Fruit fly (Drosophila melanogaster) whole organism, embryonic: ENCODE results near the gene PNKP.

Source experiments
- Abd-B ChIP-seq: fragments of 200-800 bp; sonication (Bioruptor generic); optimal IDR thresholded peaks from 2 replicates; lab custom pipeline; 2018; ENCODE audit warnings: missing biosample characterization, mild to moderate bottlenecking, missing genetic modification characterization, moderate library complexity
- B-H2 ChIP-seq: fragments of 200-800 bp; sonication (Bioruptor generic); optimal IDR thresholded peaks from 2 replicates; lab custom pipeline; 2018; ENCODE audit warnings: missing biosample characterization, mild to moderate bottlenecking, missing genetic modification characterization
- CG10147 ChIP-seq: fragments of 200-800 bp; sonication (Bioruptor generic); optimal IDR thresholded peaks from 2 replicates; lab custom pipeline; 2019; ENCODE audit warnings: missing biosample characterization, mild to moderate bottlenecking, missing genetic modification characterization, moderate library complexity
- CG11085 ChIP-seq: fragments of 200-800 bp; sonication (Bioruptor generic); IDR thresholded peaks from 2 replicates; pipeline ENCODE4 v1.3.6; 2022; ENCODE audit warnings: missing biosample characterization, missing genetic modification characterization
- CG12942 ChIP-seq: fragments of 200-800 bp; sonication (Bioruptor generic); optimal IDR thresholded peaks from 3 replicates; lab custom pipeline; 2016; ENCODE audit warnings: missing biosample characterization, missing genetic modification characterization
- CG15696 ChIP-seq: fragments of 200-800 bp; sonication (Bioruptor generic); optimal IDR thresholded peaks from 2 replicates; lab custom pipeline; 2019; ENCODE audit warnings: missing biosample characterization, mild to moderate bottlenecking, missing genetic modification characterization, moderate library complexity
- CG17361 ChIP-seq: fragments of 200-800 bp; sonication (Bioruptor generic); IDR thresholded peaks from 3 replicates; pipeline ENCODE4 v1.3.6; 2022; ENCODE audit warnings: missing biosample characterization, missing genetic modification characterization
- CG17612 ChIP-seq: fragments of 200-800 bp; sonication (Bioruptor generic); IDR thresholded peaks from 2 replicates; pipeline ENCODE4 v1.3.6; 2022; ENCODE audit warnings: missing biosample characterization, missing genetic modification characterization
- CG17912 ChIP-seq: fragments of 200-800 bp; sonication (Bioruptor generic); optimal IDR thresholded peaks from 2 replicates; lab custom pipeline; 2018; ENCODE audit warnings: missing biosample characterization, mild to moderate bottlenecking, missing genetic modification characterization
- CG18476 ChIP-seq: fragments of 200-800 bp; sonication (Bioruptor generic); optimal IDR thresholded peaks from 2 replicates; lab custom pipeline; 2016; ENCODE audit warnings: missing biosample characterization, mild to moderate bottlenecking, missing genetic modification characterization
- CG2116 ChIP-seq: fragments of 200-800 bp; sonication (Bioruptor generic); optimal IDR thresholded peaks from 3 replicates; lab custom pipeline; 2018; ENCODE audit warnings: missing biosample characterization, mild to moderate bottlenecking, missing genetic modification characterization
- CG31441 ChIP-seq: fragments of 200-800 bp; sonication (Bioruptor generic); IDR thresholded peaks from 2 replicates; pipeline ENCODE4 v1.3.6; 2022; ENCODE audit warnings: missing biosample characterization, missing genetic modification characterization
- CG3163 ChIP-seq: fragments of 200-800 bp; sonication (Bioruptor generic); optimal IDR thresholded peaks from 3 replicates; lab custom pipeline; 2016; ENCODE audit warnings: missing biosample characterization, missing genetic modification characterization
- CG6272 ChIP-seq: fragments of 200-800 bp; sonication (Bioruptor generic); IDR thresholded peaks from 2 replicates; pipeline ENCODE4 v1.3.6; 2022; ENCODE audit warnings: missing biosample characterization, missing genetic modification characterization
- CG7963 ChIP-seq: fragments of 200-800 bp; sonication (Bioruptor generic); IDR thresholded peaks from 3 replicates; pipeline ENCODE4 v1.3.6; 2022; ENCODE audit warnings: missing biosample characterization, missing genetic modification characterization; ENCODE audit not compliant: partially characterized antibody
- CG9609 ChIP-seq: fragments of 200-800 bp; sonication (Bioruptor generic); optimal IDR thresholded peaks from 3 replicates; lab custom pipeline; 2016; ENCODE audit warnings: missing biosample characterization, missing genetic modification characterization
- CG9727 ChIP-seq: fragments of 200-800 bp; sonication (Bioruptor generic); optimal IDR thresholded peaks from 3 replicates; lab custom pipeline; 2017; ENCODE audit warnings: missing biosample characterization, mild to moderate bottlenecking, missing genetic modification characterization
- CG9932 ChIP-seq: fragments of 200-800 bp; sonication (Bioruptor generic); IDR thresholded peaks from 2 replicates; pipeline ENCODE4 v1.3.6; 2022; ENCODE audit warnings: missing biosample characterization, missing genetic modification characterization
- CoRest ChIP-seq: fragments of 200-800 bp; sonication (Bioruptor generic); optimal IDR thresholded peaks from 3 replicates; lab custom pipeline; 2018; ENCODE audit warnings: missing biosample characterization, mild to moderate bottlenecking, missing genetic modification characterization, moderate library complexity
- CrebB ChIP-seq: fragments of 200-800 bp; sonication (Bioruptor generic); optimal IDR thresholded peaks from 3 replicates; lab custom pipeline; 2018; ENCODE audit warnings: missing biosample characterization, mild to moderate bottlenecking, missing genetic modification characterization
- D19A ChIP-seq: fragments of 200-800 bp; optimal IDR thresholded peaks from 3 replicates; lab custom pipeline; 2019; ENCODE audit warnings: missing biosample characterization, mild to moderate bottlenecking, missing genetic modification characterization, moderate library complexity
- D19B ChIP-seq: fragments of 200-800 bp; sonication (Bioruptor generic); optimal IDR thresholded peaks from 2 replicates; lab custom pipeline; 2017; ENCODE audit warnings: missing biosample characterization, mild to moderate bottlenecking, missing genetic modification characterization
- HLH3B ChIP-seq: fragments of 200-800 bp; sonication (Bioruptor generic); IDR thresholded peaks from 2 replicates; pipeline ENCODE4 v1.3.6; 2022; ENCODE audit warnings: missing biosample characterization, missing genetic modification characterization
- Oaz ChIP-seq: fragments of 200-800 bp; sonication (Bioruptor generic); IDR thresholded peaks from 2 replicates; pipeline ENCODE4 v1.3.6; 2022; ENCODE audit warnings: missing biosample characterization, missing genetic modification characterization
- Sry-β ChIP-seq: fragments of 200-800 bp; sonication (Bioruptor generic); optimal IDR thresholded peaks from 2 replicates; lab custom pipeline; 2018; ENCODE audit warnings: missing biosample characterization, mild to moderate bottlenecking, missing genetic modification characterization, moderate library complexity
- abd-A ChIP-seq: fragments of 200-800 bp; sonication (Bioruptor generic); optimal IDR thresholded peaks from 3 replicates; lab custom pipeline; 2019; ENCODE audit warnings: missing biosample characterization, mild to moderate bottlenecking, missing genetic modification characterization, moderate library complexity
- ase ChIP-seq: fragments of 200-800 bp; sonication (Bioruptor generic); IDR thresholded peaks from 3 replicates; pipeline ENCODE4 v1.3.6; 2022; ENCODE audit warnings: missing biosample characterization, missing genetic modification characterization
- bcd ChIP-seq: fragments of 200-800 bp; sonication (Bioruptor generic); optimal IDR thresholded peaks from 2 replicates; lab custom pipeline; 2017; ENCODE audit warnings: missing biosample characterization, mild to moderate bottlenecking, missing genetic modification characterization
- bigmax ChIP-seq: fragments of 200-800 bp; sonication (Bioruptor generic); optimal IDR thresholded peaks from 2 replicates; lab custom pipeline; 2018; ENCODE audit warnings: missing biosample characterization, mild to moderate bottlenecking, missing genetic modification characterization
- btn ChIP-seq: fragments of 200-800 bp; sonication (Bioruptor generic); optimal IDR thresholded peaks from 2 replicates; lab custom pipeline; 2016; ENCODE audit warnings: missing biosample characterization, missing genetic modification characterization
- chn ChIP-seq: fragments of 200-800 bp; sonication (Bioruptor generic); optimal IDR thresholded peaks from 2 replicates; lab custom pipeline; 2016; ENCODE audit warnings: missing biosample characterization, missing genetic modification characterization
- corto ChIP-seq: fragments of 200-800 bp; sonication (Bioruptor generic); optimal IDR thresholded peaks from 2 replicates; lab custom pipeline; 2016; ENCODE audit warnings: missing biosample characterization, mild to moderate bottlenecking, missing genetic modification characterization, moderate library complexity
- cwo ChIP-seq: fragments of 200-800 bp; sonication (Bioruptor generic); optimal IDR thresholded peaks from 3 replicates; lab custom pipeline; 2017; ENCODE audit warnings: missing biosample characterization, missing genetic modification characterization, mild to moderate bottlenecking, moderate library complexity, missing genetic modification reagents
- dan ChIP-seq: fragments of 200-800 bp; sonication (Bioruptor generic); IDR thresholded peaks from 2 replicates; pipeline ENCODE4 v1.3.6; 2022; ENCODE audit warnings: missing biosample characterization, missing genetic modification characterization
- dati ChIP-seq: fragments of 200-800 bp; sonication (Bioruptor generic); IDR thresholded peaks from 2 replicates; pipeline ENCODE4 v1.3.6; 2022; ENCODE audit warnings: missing biosample characterization, missing genetic modification characterization
- dmrt11E ChIP-seq: fragments of 200-800 bp; sonication (Bioruptor generic); optimal IDR thresholded peaks from 3 replicates; lab custom pipeline; 2018; ENCODE audit warnings: missing biosample characterization, mild to moderate bottlenecking, missing genetic modification characterization, moderate library complexity
- exex ChIP-seq: fragments of 200-800 bp; sonication (Bioruptor generic); optimal IDR thresholded peaks from 4 replicates; lab custom pipeline; 2018; ENCODE audit warnings: missing biosample characterization, mild to moderate bottlenecking, missing genetic modification characterization, moderate library complexity
- fd64A ChIP-seq: fragments of 200-800 bp; sonication (Bioruptor generic); optimal IDR thresholded peaks from 3 replicates; lab custom pipeline; 2018; ENCODE audit warnings: missing biosample characterization, mild to moderate bottlenecking, missing genetic modification characterization
- gt ChIP-seq: fragments of 200-800 bp; sonication (Bioruptor generic); IDR thresholded peaks from 2 replicates; pipeline ENCODE4 v1.3.6; 2022; ENCODE audit warnings: missing biosample characterization, missing genetic modification characterization
- ind ChIP-seq: fragments of 200-800 bp; sonication (Bioruptor generic); optimal IDR thresholded peaks from 3 replicates; lab custom pipeline; 2016; ENCODE audit warnings: missing biosample characterization, missing genetic modification characterization
- jigr1 ChIP-seq: fragments of 200-800 bp; sonication (Bioruptor generic); IDR thresholded peaks from 3 replicates; pipeline ENCODE4 v1.3.6; 2022; ENCODE audit warnings: missing biosample characterization, missing genetic modification characterization
- odd ChIP-seq: fragments of 200-800 bp; sonication (Bioruptor generic); optimal IDR thresholded peaks from 2 replicates; lab custom pipeline; 2017; ENCODE audit warnings: missing biosample characterization, mild to moderate bottlenecking, missing genetic modification characterization
- phol ChIP-seq: fragments of 200-800 bp; sonication (Bioruptor generic); optimal IDR thresholded peaks from 3 replicates; lab custom pipeline; 2018; ENCODE audit warnings: missing biosample characterization, mild to moderate bottlenecking, missing genetic modification characterization, moderate library complexity
- repo ChIP-seq: fragments of 200-800 bp; sonication (Bioruptor generic); optimal IDR thresholded peaks from 2 replicates; lab custom pipeline; 2016; ENCODE audit warnings: missing biosample characterization, missing genetic modification characterization
- sisA ChIP-seq: fragments of 200-800 bp; sonication (Bioruptor generic); IDR thresholded peaks from 2 replicates; pipeline ENCODE4 v1.3.6; 2022; ENCODE audit warnings: missing biosample characterization, missing genetic modification characterization
- sna ChIP-seq: fragments of 200-800 bp; sonication (Bioruptor generic); IDR thresholded peaks from 2 replicates; pipeline ENCODE4 v1.3.6; 2022; ENCODE audit warnings: missing biosample characterization, missing genetic modification characterization; ENCODE audit not compliant: partially characterized antibody
- vnd ChIP-seq: fragments of 200-800 bp; sonication (Bioruptor generic); IDR thresholded peaks from 3 replicates; pipeline ENCODE4 v1.3.6; 2022; ENCODE audit warnings: missing biosample characterization, missing genetic modification characterization; ENCODE audit not compliant: partially characterized antibody
- yki ChIP-seq: fragments of >200 bp; optimal IDR thresholded peaks from 3 replicates; lab custom pipeline; 2018
- zen2 ChIP-seq: fragments of 200-800 bp; sonication (Bioruptor generic); IDR thresholded peaks from 3 replicates; pipeline ENCODE4 v1.3.6; 2022; ENCODE audit warnings: missing biosample characterization, missing genetic modification characterization; ENCODE audit not compliant: partially characterized antibody

Gene PNKP

DNA sequence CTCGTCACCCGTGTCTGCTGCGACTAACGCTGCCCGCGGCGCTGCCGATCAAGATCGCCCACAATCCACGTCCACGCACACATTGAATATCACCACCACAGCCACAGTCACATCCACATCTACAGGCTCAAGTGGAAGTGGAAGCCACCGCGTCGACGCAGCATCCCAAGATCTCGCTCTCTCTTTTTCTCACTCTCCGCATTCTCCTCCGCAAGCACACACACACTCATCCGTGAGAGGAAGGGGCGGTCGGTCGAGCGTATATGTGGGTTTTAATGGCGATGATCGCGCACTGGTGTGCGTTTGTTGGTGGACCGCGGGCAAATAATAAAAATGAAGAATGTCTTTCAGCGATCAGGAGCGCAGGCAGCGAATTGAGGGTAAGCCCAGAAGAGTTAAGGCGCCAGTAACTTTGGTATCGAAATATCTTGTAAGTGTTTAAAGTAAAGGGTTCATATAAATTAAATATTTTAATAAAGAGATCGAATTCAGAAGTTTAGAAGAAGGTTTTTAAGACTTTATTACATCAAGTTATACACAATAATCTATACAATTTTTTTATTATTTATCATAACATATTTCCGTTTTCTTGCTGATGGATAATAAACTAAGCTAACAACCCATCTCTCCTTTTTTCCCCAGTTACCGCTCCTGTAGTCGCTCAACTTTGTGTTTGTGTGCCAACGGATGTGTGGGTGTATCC is 9.4 kb downstream of the PNKP start, which contains the start of gene Poxm (continued):
- TF ChIP-seq sna (GFP tag; lab: Robert Waterston, UW) (no peak), odd (GFP tag; lab: Kevin White, UChicago) (peak; percentile 81), CG12942 (GFP tag; lab: Kevin White, UChicago) (peak; percentile 77), corto (GFP tag; lab: Kevin White, UChicago) (peak; percentile 0), CoRest (peak; percentile 97), chn (GFP tag; lab: Kevin White, UChicago) (peak; percentile 77), CG2116 (GFP tag; lab: Kevin White, UChicago) (peak; percentile 40), cwo (GFP tag; lab: Kevin White, UChicago) (peak; percentile 74), CG31441 (GFP tag; lab: Robert Waterston, UW) (peak; percentile 95), dmrt11E (tag; lab: Kevin White, UChicago) (peak; percentile 91), CG10147 (GFP tag; lab: Kevin White, UChicago) (peak; percentile 85), CG17361 (GFP tag; lab: Robert Waterston, UW) (peak; percentile 99), sisA (GFP tag; lab: Robert Waterston, UW) (peak; percentile 93), bigmax (GFP tag; lab: Kevin White, UChicago) (no peak), exex (tag; lab: Kevin White, UChicago) (peak; percentile 24), HLH3B (GFP tag; lab: Robert Waterston, UW) (peak; percentile 82), jigr1 (GFP tag; lab: Robert Waterston, UW) (peak; percentile 86; the same call in 2 of the 3 replicates), phol (tag; lab: Kevin White, UChicago) (peak; percentile 97), D19A (peak; percentile 89), D19B (GFP tag; lab: Kevin White, UChicago) (peak; percentile 65), CG17612 (GFP tag; lab: Robert Waterston, UW) (no peak; the same call in 1 of the 2 replicates), repo (GFP tag; lab: Kevin White, UChicago) (no peak), zen2 (GFP tag; lab: Robert Waterston, UW) (no peak), CG11085 (peak; percentile 57), CrebB (tag; lab: Kevin White, UChicago) (no peak), abd-A (tag; lab: Kevin White, UChicago) (no peak), CG3163 (GFP tag; lab: Kevin White, UChicago) (no peak), fd64A (GFP tag; lab: Kevin White, UChicago) (no peak), Abd-B (GFP tag; lab: Kevin White, UChicago) (peak; percentile 94), yki (lab: Kevin White, UChicago) (peak; percentile 49), CG15696 (tag; lab: Kevin White, UChicago) (peak; percentile 94), ind (peak; percentile 86), ase (peak; percentile 79), dan (GFP tag; lab: Robert Waterston, UW) (peak; percentile 81), B-H2 (peak; percentile 39), CG7963 (no peak), CG9932 (peak; percentile 71), CG17912 (GFP tag; lab: Kevin White, UChicago) (no peak), Sry-β (GFP tag; lab: Kevin White, UChicago) (peak; percentile 32), CG18476 (GFP tag; lab: Kevin White, UChicago) (peak; percentile 81), bcd (GFP tag; lab: Kevin White, UChicago) (peak; percentile 93), CG6272 (GFP tag; lab: Robert Waterston, UW) (peak; percentile 83), CG9609 (GFP tag; lab: Kevin White, UChicago) (peak; percentile 7), btn (peak; percentile 39), vnd (no peak), dati (0 out of 2 replicates have a peak, but pooled peaks have one; percentile 28), CG9727 (peak; percentile 96), gt (peak; percentile 83), Oaz (GFP tag; lab: Robert Waterston, UW) (peak; percentile 78)
